Worm (Caenorhabditis elegans): ENCODE results near the gene K08D8.1.

Gene K08D8.1

ce11 chrIV:12942633-12943032 is 50.3 kb downstream of the K08D8.1 start, which contains the start of gene dct-19:
dct-19 (plus strand) TSS chrIV:12942933.
- TF ChIP-seq sea-2 (GFP tag; IDR thresholded peaks at IDR 0.05) = no peak
- TF ChIP-seq chd-7 (tag; optimal IDR thresholded peaks at IDR 0.05) = no peak
- no peak for TF ChIP-seq ccch-3 (GFP tag; optimal IDR thresholded peaks at IDR 0.05)
- no peak for TF ChIP-seq Y53F4B.3 (GFP tag; IDR thresholded peaks at IDR 0.05)
- no peak for TF ChIP-seq snpc-1.3 (tag; optimal IDR thresholded peaks at IDR 0.05; ENCODE audit: insufficient read depth)
- TF ChIP-seq F39B2.1 (GFP tag; IDR thresholded peaks at IDR 0.05) = no peak
- no peak for TF ChIP-seq zfh-2 (GFP tag; conservative IDR thresholded peaks at IDR 0.05)
- TF ChIP-seq ceh-91 (GFP tag; IDR thresholded peaks at IDR 0.05) = no peak
- no peak for TF ChIP-seq ZK185.1 (tag; optimal IDR thresholded peaks at IDR 0.05; ENCODE audit: poor library complexity, severe bottlenecking)
- TF ChIP-seq Y79H2A.3 (GFP tag; conservative IDR thresholded peaks at IDR 0.05) = no peak

Measured in whole organism, young adult.